Worm (Caenorhabditis elegans) whole organism, early embryonic: ENCODE results near the gene ceh-76.

Experiments
- B0310.2 ChIP-seq: sonication (generic microtip); optimal IDR thresholded peaks from 2 replicates; lab custom pipeline; 2016; ENCODE audit warnings: mild to moderate bottlenecking, missing genetic modification characterization, missing compliant biosample characterization
- ama-1 ChIP-seq: fragments of 150-350 bp; optimal IDR thresholded peaks from 2 replicates; lab custom pipeline; 2014
- ceh-36 ChIP-seq: sonication (generic microtip); optimal IDR thresholded peaks from 2 replicates; lab custom pipeline; 2016; ENCODE audit warnings: missing genetic modification characterization, inconsistent platforms, missing compliant biosample characterization
- flt-1 ChIP-seq: fragments of 200-800 bp; sonication (Bioruptor generic); IDR thresholded peaks from 2 replicates; pipeline ENCODE4 v1.3.6; 2022; ENCODE audit warnings: missing genetic modification characterization, missing compliant biosample characterization
- hmbx-1 ChIP-seq: sonication (generic microtip); optimal IDR thresholded peaks from 2 replicates; lab custom pipeline; 2016; ENCODE audit warnings: mild to moderate bottlenecking, missing genetic modification characterization, missing compliant biosample characterization
- hmg-4 ChIP-seq: fragments of 200-800 bp; sonication (Bioruptor generic); optimal IDR thresholded peaks from 2 replicates; lab custom pipeline; 2018; ENCODE audit warnings: mild to moderate bottlenecking, missing genetic modification characterization, missing compliant biosample characterization
- hnd-1 ChIP-seq: sonication (generic microtip); optimal IDR thresholded peaks from 2 replicates; lab custom pipeline; 2016; ENCODE audit warnings: missing genetic modification characterization, missing compliant biosample characterization
- pes-1 ChIP-seq: fragments of 200-800 bp; sonication (Bioruptor generic); IDR thresholded peaks from 2 replicates; pipeline ENCODE4 v1.3.6; 2022; ENCODE audit warnings: missing genetic modification reagents, missing genetic modification characterization, missing compliant biosample characterization
- sea-1 ChIP-seq: fragments of 200-800 bp; sonication (Bioruptor generic); conservative IDR thresholded peaks from 2 replicates; pipeline ENCODE4 v1.3.6; 2022; ENCODE audit warnings: missing genetic modification characterization, missing compliant biosample characterization
- tbx-11 ChIP-seq: fragments of 200-800 bp; sonication (Bioruptor generic); IDR thresholded peaks from 2 replicates; pipeline ENCODE4 v1.3.6; 2022; ENCODE audit warnings: missing genetic modification characterization, missing compliant biosample characterization
- tbx-37 ChIP-seq: fragments of 200-800 bp; sonication (Bioruptor generic); conservative IDR thresholded peaks from 2 replicates; pipeline ENCODE4 v1.3.6; 2022; ENCODE audit warnings: missing genetic modification reagents, missing genetic modification characterization, missing compliant biosample characterization

ce11 chrV:7952855-7953254 lies 41.6 kb downstream of the ceh-76 start, which contains the start of gene clec-216:
- TF ChIP-seq sea-1 (no peak), ama-1 (lab: Kevin White, UChicago) (no peak), pes-1 (GFP tag; lab: Robert Waterston, UW) (no peak), flt-1 (GFP tag; lab: Robert Waterston, UW) (no peak), B0310.2 (tag; lab: Kevin White, UChicago) (no peak), tbx-11 (GFP tag; lab: Robert Waterston, UW) (no peak), hmbx-1 (tag; lab: Kevin White, UChicago) (no peak), tbx-37 (GFP tag; lab: Robert Waterston, UW) (no peak), hnd-1 (tag; lab: Kevin White, UChicago) (no peak), ceh-36 (tag; lab: Kevin White, UChicago) (no peak), hmg-4 (GFP tag; lab: Kevin White, UChicago) (no peak)
